Worm (Caenorhabditis elegans): ENCODE measurements around the gene cyp-13A3.

DNA sequence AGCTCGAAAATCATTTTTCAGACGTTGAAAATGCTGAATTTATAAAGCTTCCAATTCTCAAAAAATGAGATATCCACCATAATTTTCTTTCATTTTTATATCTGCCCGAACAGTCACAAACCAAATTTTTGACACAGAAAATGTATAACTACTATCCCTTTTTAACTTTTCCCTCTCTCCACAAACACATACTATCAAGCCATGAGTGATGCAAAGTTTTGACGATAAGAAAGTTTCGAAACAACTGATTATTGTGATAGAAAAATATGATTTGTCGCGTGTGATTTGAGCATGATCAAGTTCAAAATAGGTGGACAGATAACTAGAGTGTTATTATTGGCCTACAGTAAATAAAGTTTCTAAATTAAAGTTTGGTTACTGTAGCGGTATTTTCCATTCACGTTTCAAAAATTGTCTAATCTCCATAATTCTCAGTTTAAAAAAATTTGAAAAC lies 14.4 kb upstream of the cyp-13A3 start, which contains the start of gene cyp-13A8:
- TF ChIP-seq nhr-11 (tag; optimal IDR thresholded peaks at IDR 0.05) (no peak), unc-55 (GFP tag; optimal IDR thresholded peaks at IDR 0.05) (no peak), elt-3 (tag; optimal IDR thresholded peaks at IDR 0.05) (no peak), ztf-4 (tag; optimal IDR thresholded peaks at IDR 0.05) (no peak), snpc-4 (tag; optimal IDR thresholded peaks at IDR 0.05) (no peak), ceh-82 (tag; optimal IDR thresholded peaks at IDR 0.05) (no peak), aly-2 (tag; optimal IDR thresholded peaks at IDR 0.05) (no peak), nhr-10 (tag; optimal IDR thresholded peaks at IDR 0.05) (no peak), mdl-1 (tag; optimal IDR thresholded peaks at IDR 0.05) (no peak), fos-1 (tag; optimal IDR thresholded peaks at IDR 0.05) (peak; percentile 94), R02D3.7 (tag; optimal IDR thresholded peaks at IDR 0.05) (no peak)

Data from whole organism, L2 larva.